Worm (Caenorhabditis elegans): ENCODE measurements around the gene ZK370.6.

DNA sequence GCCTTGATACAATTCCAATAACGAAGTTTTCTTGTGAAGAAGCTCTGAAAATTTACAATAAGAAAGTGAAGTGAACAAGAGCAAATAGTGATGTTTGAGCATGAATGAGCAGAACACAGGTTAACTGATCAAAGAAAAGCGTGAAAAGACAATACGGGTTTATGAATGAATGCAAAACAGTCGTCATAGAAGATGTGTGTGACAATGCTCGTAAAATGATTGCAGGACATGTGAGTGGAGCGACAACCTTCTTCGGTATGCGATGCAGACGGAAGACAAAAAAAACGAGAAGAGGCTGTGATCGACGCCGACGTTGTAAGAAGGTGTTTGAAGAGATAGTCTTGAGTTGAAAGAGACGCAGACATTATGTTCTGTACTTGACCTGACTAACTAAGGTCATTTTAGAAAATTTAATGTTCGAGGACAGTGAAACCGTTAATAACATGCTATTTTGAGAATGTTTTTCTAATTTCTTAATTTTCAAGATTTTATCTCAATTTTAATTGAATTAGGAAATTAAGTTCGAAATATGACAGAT, 23.7 kb upstream of the ZK370.6 start, which contains the start of gene mig-22:
- TF ChIP-seq ztf-25 (GFP tag; IDR thresholded peaks at IDR 0.05) (no peak), egl-44 (GFP tag; IDR thresholded peaks at IDR 0.05) (no peak), T07F8.4 (tag; optimal IDR thresholded peaks at IDR 0.05) (no peak), unc-62 (GFP tag; optimal IDR thresholded peaks at IDR 0.05) (no peak), ztf-26 (tag; optimal IDR thresholded peaks at IDR 0.05) (no peak), ekl-4 (GFP tag; IDR thresholded peaks at IDR 0.05) (no peak), hlh-26 (GFP tag; conservative IDR thresholded peaks at IDR 0.05) (no peak), ama-1 (optimal IDR thresholded peaks at IDR 0.05) (no peak), ama-1 (GFP tag; optimal IDR thresholded peaks at IDR 0.05) (no peak), rcor-1 (GFP tag; IDR thresholded peaks at IDR 0.05) (no peak), let-526 (GFP tag; IDR thresholded peaks at IDR 0.05) (no peak), snpc-4 (GFP tag; optimal IDR thresholded peaks at IDR 0.05) (no peak), snpc-4 (tag; optimal IDR thresholded peaks at IDR 0.05) (no peak)

Data from whole organism, young adult.